Worm (Caenorhabditis elegans) whole organism, L2 larva: ENCODE measurements around the gene C54D10.9.
A peak's percentile ranks its signal among the peaks of the same experiment; 100 is the strongest.

Source experiments
- C34F6.9 ChIP-seq: fragments of 150-350 bp; optimal IDR thresholded peaks from 2 replicates; lab custom pipeline; 2014; ENCODE audit warnings: missing biosample characterization, missing genetic modification characterization
- F13H6.1 ChIP-seq: sonication (generic microtip); optimal IDR thresholded peaks from 2 replicates; lab custom pipeline; 2016; ENCODE audit warnings: missing genetic modification characterization, missing compliant biosample characterization
- R02D3.7 ChIP-seq: fragments of 150-350 bp; optimal IDR thresholded peaks from 2 replicates; lab custom pipeline; 2014; ENCODE audit warnings: missing biosample characterization, missing genetic modification characterization
- Y55F3AM.14 ChIP-seq: fragments of 200-800 bp; sonication (Bioruptor generic); optimal IDR thresholded peaks from 2 replicates; lab custom pipeline; 2018; ENCODE audit warnings: mild to moderate bottlenecking, missing genetic modification characterization, missing compliant biosample characterization
- ZK546.5 ChIP-seq: sonication (generic microtip); optimal IDR thresholded peaks from 2 replicates; lab custom pipeline; 2017; ENCODE audit warnings: missing biosample characterization, missing genetic modification characterization
- alr-1 ChIP-seq: fragments of 150-350 bp; optimal IDR thresholded peaks from 2 replicates; lab custom pipeline; 2014; ENCODE audit warnings: missing biosample characterization, missing genetic modification characterization
- aly-2 ChIP-seq: fragments of 150-350 bp; optimal IDR thresholded peaks from 2 replicates; lab custom pipeline; 2014; ENCODE audit warnings: missing biosample characterization, missing genetic modification characterization
- ama-1 ChIP-seq: fragments of 150-350 bp; optimal IDR thresholded peaks from 2 replicates; lab custom pipeline; 2018; ENCODE audit warnings: inconsistent platforms
- blmp-1 ChIP-seq: sonication (generic microtip); optimal IDR thresholded peaks from 2 replicates; lab custom pipeline; 2017; ENCODE audit warnings: missing genetic modification characterization, mild to moderate bottlenecking, missing compliant biosample characterization, antibody characterized with exemption, moderate library complexity; ENCODE audit not compliant: insufficient read depth
- ceh-82 ChIP-seq: fragments of 150-350 bp; optimal IDR thresholded peaks from 2 replicates; lab custom pipeline; 2014; ENCODE audit warnings: missing biosample characterization, missing genetic modification characterization
- egl-27 ChIP-seq: sonication (generic microtip); optimal IDR thresholded peaks from 3 replicates; lab custom pipeline; 2017; ENCODE audit warnings: missing biosample characterization, missing genetic modification reagents, missing genetic modification characterization
- elt-3 ChIP-seq: sonication (generic microtip); optimal IDR thresholded peaks from 2 replicates; lab custom pipeline; 2017; ENCODE audit warnings: missing biosample characterization, missing genetic modification characterization
- fos-1 ChIP-seq: fragments of 150-350 bp; optimal IDR thresholded peaks from 2 replicates; lab custom pipeline; 2014; ENCODE audit warnings: missing biosample characterization, missing genetic modification characterization
- gmeb-1 ChIP-seq: fragments of 150-350 bp; optimal IDR thresholded peaks from 2 replicates; lab custom pipeline; 2014; ENCODE audit warnings: missing biosample characterization, missing genetic modification characterization
- lin-11 ChIP-seq: fragments of 150-350 bp; sonication (generic microtip); optimal IDR thresholded peaks from 2 replicates; lab custom pipeline; 2014; ENCODE audit warnings: missing biosample characterization, missing genetic modification characterization, inconsistent platforms, mixed read lengths
- lin-13 ChIP-seq: fragments of 150-350 bp; optimal IDR thresholded peaks from 2 replicates; lab custom pipeline; 2014; ENCODE audit warnings: missing biosample characterization, missing genetic modification reagents, missing genetic modification characterization
- lsy-2 ChIP-seq, 2 experiments: fragments of 150-350 bp in 1 of 2; sonication (generic microtip) in 1 of 2; optimal IDR thresholded peaks; 2 replicates each; lab custom pipeline; 2014 to 2017; ENCODE audit warnings: missing biosample characterization in 2 of 2, missing genetic modification characterization in 2 of 2
- mab-5 ChIP-seq: fragments of 150-350 bp; optimal IDR thresholded peaks from 2 replicates; lab custom pipeline; 2014; ENCODE audit warnings: missing biosample characterization, missing genetic modification characterization
- mdl-1 ChIP-seq, 2 experiments: fragments of 150-350 bp in 1 of 2; sonication (generic microtip) in 1 of 2; optimal IDR thresholded peaks; 2 replicates each; lab custom pipeline; 2017; ENCODE audit warnings: missing biosample characterization in 2 of 2, missing genetic modification characterization in 2 of 2
- nhr-10 ChIP-seq: sonication (generic microtip); optimal IDR thresholded peaks from 2 replicates; lab custom pipeline; 2017; ENCODE audit warnings: missing biosample characterization, missing genetic modification characterization
- nhr-11 ChIP-seq: fragments of 150-350 bp; optimal IDR thresholded peaks from 2 replicates; lab custom pipeline; 2014; ENCODE audit warnings: missing biosample characterization, missing genetic modification characterization
- nhr-12 ChIP-seq: fragments of 150-350 bp; optimal IDR thresholded peaks from 2 replicates; lab custom pipeline; 2014; ENCODE audit warnings: missing biosample characterization, missing genetic modification characterization
- nhr-129 ChIP-seq: fragments of 150-350 bp; optimal IDR thresholded peaks from 2 replicates; lab custom pipeline; 2014; ENCODE audit warnings: missing biosample characterization, missing genetic modification characterization
- nhr-21 ChIP-seq: fragments of 150-350 bp; optimal IDR thresholded peaks from 2 replicates; lab custom pipeline; 2014; ENCODE audit warnings: missing biosample characterization, missing genetic modification characterization
- nhr-23 ChIP-seq: fragments of 150-350 bp; optimal IDR thresholded peaks from 2 replicates; lab custom pipeline; 2014; ENCODE audit warnings: missing biosample characterization, missing genetic modification reagents, missing genetic modification characterization
- nhr-237 ChIP-seq: fragments of 150-350 bp; optimal IDR thresholded peaks from 2 replicates; lab custom pipeline; 2014; ENCODE audit warnings: missing biosample characterization, missing genetic modification characterization
- nhr-25 ChIP-seq: fragments of 150-350 bp; sonication (generic microtip); optimal IDR thresholded peaks from 3 replicates; lab custom pipeline; 2014; ENCODE audit warnings: missing biosample characterization, missing genetic modification characterization
- nhr-6 ChIP-seq: fragments of 150-350 bp; optimal IDR thresholded peaks from 2 replicates; lab custom pipeline; 2014; ENCODE audit warnings: missing biosample characterization, missing genetic modification characterization
- nhr-77 ChIP-seq: fragments of 150-350 bp; optimal IDR thresholded peaks from 2 replicates; lab custom pipeline; 2014; ENCODE audit warnings: missing biosample characterization, missing genetic modification characterization
- peb-1 ChIP-seq: fragments of 150-350 bp; optimal IDR thresholded peaks from 2 replicates; lab custom pipeline; 2014; ENCODE audit warnings: missing biosample characterization, missing genetic modification characterization
- skn-1 ChIP-seq: sonication (generic microtip); optimal IDR thresholded peaks from 2 replicates; lab custom pipeline; 2017; ENCODE audit warnings: missing biosample characterization, missing genetic modification characterization
- sma-3 ChIP-seq: sonication (generic microtip); optimal IDR thresholded peaks from 2 replicates; lab custom pipeline; 2016; ENCODE audit warnings: missing genetic modification reagents, missing genetic modification characterization, missing compliant biosample characterization
- sma-9 ChIP-seq, 2 experiments: fragments of 150-350 bp in 1 of 2; sonication (generic microtip) in 1 of 2; optimal IDR thresholded peaks; 2 replicates each; lab custom pipeline; 2014 to 2016; ENCODE audit warnings: missing genetic modification characterization in 2 of 2, mild to moderate bottlenecking in 1 of 2, missing biosample characterization in 1 of 2, missing compliant biosample characterization in 1 of 2, missing genetic modification reagents in 1 of 2, moderate library complexity in 1 of 2
- snpc-4 ChIP-seq: fragments of 150-350 bp; optimal IDR thresholded peaks from 2 replicates; lab custom pipeline; 2014; ENCODE audit warnings: missing biosample characterization, missing genetic modification characterization
- unc-39 ChIP-seq: fragments of 150-350 bp; optimal IDR thresholded peaks from 2 replicates; lab custom pipeline; 2014; ENCODE audit warnings: missing biosample characterization, missing genetic modification characterization
- unc-55 ChIP-seq: fragments of 150-350 bp; sonication (generic microtip); optimal IDR thresholded peaks from 3 replicates; lab custom pipeline; 2014; ENCODE audit warnings: missing biosample characterization, missing genetic modification reagents, missing genetic modification characterization
- ztf-1 ChIP-seq: fragments of 200-800 bp; sonication (Bioruptor generic); conservative IDR thresholded peaks from 2 replicates; pipeline ENCODE4 v1.3.6; 2022; ENCODE audit warnings: missing genetic modification characterization, missing compliant biosample characterization
- ztf-4 ChIP-seq: fragments of 150-350 bp; optimal IDR thresholded peaks from 2 replicates; lab custom pipeline; 2014; ENCODE audit warnings: missing biosample characterization, missing genetic modification characterization

Gene C54D10.9

DNA sequence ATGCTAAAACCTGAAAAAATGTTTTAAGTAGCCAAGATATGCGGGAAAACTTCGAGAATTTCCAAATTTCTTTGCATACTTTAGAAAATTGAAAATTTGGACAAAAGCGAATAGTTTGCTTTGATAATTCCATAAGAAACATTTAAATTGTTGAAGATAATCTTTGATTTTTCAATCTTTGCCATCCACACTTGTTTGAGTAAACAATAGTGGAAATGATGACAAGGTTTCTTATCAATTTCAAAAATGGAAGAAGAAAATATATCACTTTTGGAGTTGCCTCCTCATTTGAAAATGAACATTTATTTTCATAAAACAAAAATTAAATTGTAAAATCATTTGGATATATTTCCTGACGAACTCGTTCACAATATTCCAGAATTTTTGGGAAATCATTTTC, 32.6 kb upstream of the C54D10.9 start:
- TF ChIP-seq ztf-4 (tag; lab: Kevin White, UChicago) (no peak), fos-1 (tag; lab: Kevin White, UChicago) (peak; percentile 59), ama-1 (lab: Kevin White, UChicago) (no peak), skn-1 (tag; lab: Kevin White, UChicago) (peak; percentile 81), ceh-82 (tag; lab: Kevin White, UChicago) (no peak)

DNA sequence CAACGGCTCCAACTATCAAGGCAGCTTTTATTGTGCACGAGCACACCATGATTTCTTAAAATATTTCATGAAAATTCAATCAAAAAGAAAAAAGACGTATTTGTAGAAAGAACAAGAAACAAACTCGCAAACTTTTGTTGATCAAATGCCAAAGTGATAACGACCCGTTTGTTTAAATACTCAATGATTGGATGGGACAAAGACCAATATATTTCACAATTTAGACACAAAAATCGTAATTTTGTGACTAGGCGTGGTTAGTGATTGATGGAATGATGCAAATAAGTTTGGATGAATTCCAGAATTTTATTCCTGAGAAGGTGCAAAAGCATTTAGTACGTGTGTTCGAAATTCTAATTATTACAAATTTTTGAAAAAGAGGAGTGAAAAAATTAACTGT, 31.3 kb upstream of the C54D10.9 start, which contains the start of gene cdr-2:
cdr-2 (minus strand) TSS at position 54 of the 400 bp plus-strand sequence.
- TF ChIP-seq nhr-129 = no peak
- TF ChIP-seq fos-1 (tag; lab: Kevin White, UChicago) = peak; percentile 81
- peak; percentile 63 for TF ChIP-seq sma-9 (GFP tag; optimal IDR thresholded peaks at IDR 0.05; lab: Kevin White, UChicago)
- TF ChIP-seq sma-9 (tag; optimal IDR thresholded peaks at IDR 0.05; lab: Kevin White, UChicago) = no peak
- no peak for TF ChIP-seq nhr-10 (tag; lab: Kevin White, UChicago)
- no peak for TF ChIP-seq nhr-21 (tag; lab: Kevin White, UChicago)
- TF ChIP-seq sma-3 (GFP tag; lab: Kevin White, UChicago) = no peak

DNA sequence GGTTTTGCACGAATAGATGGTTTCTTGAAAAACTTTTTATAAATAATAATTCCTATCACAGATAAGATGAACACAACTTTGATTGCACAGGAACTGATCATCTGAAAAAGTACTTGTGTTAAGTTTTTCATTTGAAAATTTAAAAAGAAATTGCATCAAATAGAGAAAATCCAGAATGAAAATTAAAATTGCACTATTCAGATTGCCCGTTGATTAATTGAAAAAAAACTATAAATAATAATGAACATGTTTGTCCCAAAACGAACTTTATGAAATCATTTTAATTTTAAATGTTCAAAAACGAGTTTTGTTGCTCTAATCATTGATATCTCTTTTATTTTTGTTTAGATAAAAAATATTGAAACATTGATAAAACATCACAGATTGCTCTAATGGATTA, 29.7 kb upstream of the C54D10.9 start, which contains the start of gene cdr-3:
cdr-3 (minus strand) TSS at position 101 of the 400 bp plus-strand sequence.
- TF ChIP-seq peb-1 (no peak), snpc-4 (tag; lab: Kevin White, UChicago) (no peak), sma-9 (GFP tag; optimal IDR thresholded peaks at IDR 0.05; lab: Kevin White, UChicago) (no peak), sma-9 (tag; optimal IDR thresholded peaks at IDR 0.05; lab: Kevin White, UChicago) (no peak), nhr-10 (tag; lab: Kevin White, UChicago) (no peak), mdl-1 (tag; optimal IDR thresholded peaks at IDR 0.05; lab: Kevin White, UChicago) (no peak), F13H6.1 (tag; lab: Kevin White, UChicago) (no peak), ama-1 (lab: Kevin White, UChicago) (no peak), nhr-12 (tag; lab: Kevin White, UChicago) (no peak), unc-55 (GFP tag; lab: Kevin White, UChicago) (no peak), lin-11 (tag; lab: Kevin White, UChicago) (no peak), C34F6.9 (tag; lab: Kevin White, UChicago) (no peak), nhr-129 (no peak), ceh-82 (tag; lab: Kevin White, UChicago) (no peak), R02D3.7 (tag; lab: Kevin White, UChicago) (no peak), ztf-4 (tag; lab: Kevin White, UChicago) (no peak)

DNA sequence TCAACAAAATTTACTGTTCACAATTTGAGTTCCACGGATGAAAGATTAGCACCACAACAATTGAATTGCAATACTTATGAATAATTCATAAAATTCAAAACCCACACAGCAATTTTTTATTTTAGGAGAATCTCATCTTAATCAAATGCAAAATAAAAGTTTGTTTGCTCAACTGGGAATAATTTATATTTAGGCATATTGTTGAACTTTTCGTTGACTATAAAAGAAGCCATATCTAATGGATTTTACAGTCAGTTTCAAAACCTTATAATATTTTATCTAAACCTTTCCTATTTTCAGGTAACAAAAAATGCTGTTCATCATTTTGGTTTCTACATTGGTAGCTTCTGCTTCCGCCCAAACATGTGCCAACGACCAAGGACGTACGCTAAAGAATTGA, 28.7 kb upstream of the C54D10.9 start, which contains the start of gene C54D10.3:
C54D10.3 (plus strand) TSS at position 301 of the 400 bp plus-strand sequence.
- TF ChIP-seq Y55F3AM.14 (GFP tag; lab: Kevin White, UChicago) (no peak), snpc-4 (tag; lab: Kevin White, UChicago) (no peak), ZK546.5 (tag; lab: Kevin White, UChicago) (no peak), nhr-23 (tag; lab: Kevin White, UChicago) (no peak), egl-27 (tag; lab: Kevin White, UChicago) (no peak), ztf-4 (tag; lab: Kevin White, UChicago) (no peak), gmeb-1 (no peak), nhr-11 (no peak), nhr-25 (tag; lab: Kevin White, UChicago) (no peak), C34F6.9 (tag; lab: Kevin White, UChicago) (no peak), unc-55 (GFP tag; lab: Kevin White, UChicago) (no peak), nhr-237 (tag; lab: Kevin White, UChicago) (no peak), mab-5 (tag; lab: Kevin White, UChicago) (no peak), R02D3.7 (tag; lab: Kevin White, UChicago) (no peak), ztf-1 (GFP tag; lab: Robert Waterston, UW) (no peak), aly-2 (tag; lab: Kevin White, UChicago) (no peak), alr-1 (no peak), ceh-82 (tag; lab: Kevin White, UChicago) (no peak), peb-1 (no peak), nhr-6 (tag; lab: Kevin White, UChicago) (no peak)

DNA sequence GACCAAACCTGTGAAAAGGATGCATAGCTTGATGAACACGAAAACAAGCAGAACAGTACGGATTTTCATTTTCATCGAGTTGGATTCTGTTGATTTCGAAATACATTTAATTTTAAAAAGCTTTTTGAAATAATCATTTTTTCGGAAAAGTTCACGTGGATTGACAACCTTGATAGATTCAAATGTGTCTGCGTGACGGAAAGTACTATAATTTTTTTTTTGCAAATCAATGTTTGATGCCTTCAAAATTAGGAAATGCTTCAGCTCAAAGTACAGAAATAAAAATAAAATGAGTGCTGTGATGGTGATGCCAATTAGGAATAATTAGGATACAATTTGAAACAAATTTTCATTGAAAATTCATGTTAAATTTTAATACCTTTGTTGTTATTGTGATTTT, 26.1 kb upstream of the C54D10.9 start, which contains the start of gene C54D10.4:
C54D10.4 (minus strand) TSS at position 101 of the 400 bp plus-strand sequence.
- TF ChIP-seq lin-13 = no peak
- no peak for TF ChIP-seq mdl-1 (tag; optimal IDR thresholded peaks at IDR 0.05; lab: Kevin White, UChicago)
- no peak for TF ChIP-seq blmp-1 (tag; lab: Kevin White, UChicago)
- TF ChIP-seq R02D3.7 (tag; lab: Kevin White, UChicago) = no peak
- TF ChIP-seq nhr-12 (tag; lab: Kevin White, UChicago) = no peak
- no peak for TF ChIP-seq nhr-11
- no peak for TF ChIP-seq lsy-2 (tag; optimal IDR thresholded peaks at IDR 0.05; lab: Kevin White, UChicago)
- no peak for TF ChIP-seq aly-2 (tag; lab: Kevin White, UChicago)
- no peak for TF ChIP-seq nhr-77 (tag; lab: Kevin White, UChicago)
- TF ChIP-seq alr-1 = no peak
- no peak for TF ChIP-seq ztf-1 (GFP tag; lab: Robert Waterston, UW)
- TF ChIP-seq mab-5 (tag; lab: Kevin White, UChicago) = no peak
- no peak for TF ChIP-seq peb-1
- TF ChIP-seq egl-27 (tag; lab: Kevin White, UChicago) = no peak
- TF ChIP-seq F13H6.1 (tag; lab: Kevin White, UChicago) = no peak
- TF ChIP-seq unc-39 (tag; lab: Kevin White, UChicago) = no peak
- TF ChIP-seq lin-11 (tag; lab: Kevin White, UChicago) = no peak
- TF ChIP-seq elt-3 (tag; lab: Kevin White, UChicago) = no peak
